Fruit fly (Drosophila melanogaster) whole organism, embryonic: ENCODE results near the gene CG13360.

ENCODE experiments used
- ATbp ChIP-seq: fragments of 200-800 bp; sonication (Bioruptor generic); optimal IDR thresholded peaks from 2 replicates; lab custom pipeline; 2017; ENCODE audit warnings: missing biosample characterization, mild to moderate bottlenecking, missing genetic modification characterization, missing genetic modification reagents
- Asciz ChIP-seq: fragments of 200-800 bp; sonication (Bioruptor generic); optimal IDR thresholded peaks from 2 replicates; lab custom pipeline; 2017; ENCODE audit warnings: missing biosample characterization, mild to moderate bottlenecking, missing genetic modification characterization, missing genetic modification reagents
- CG12071 ChIP-seq: fragments of 200-800 bp; sonication (Bioruptor generic); optimal IDR thresholded peaks from 3 replicates; lab custom pipeline; 2018; ENCODE audit warnings: missing biosample characterization, mild to moderate bottlenecking, missing genetic modification characterization
- CG1233 ChIP-seq: fragments of 200-800 bp; sonication (Bioruptor generic); optimal IDR thresholded peaks from 4 replicates; lab custom pipeline; 2018; ENCODE audit warnings: missing biosample characterization, mild to moderate bottlenecking, missing genetic modification characterization
- CG12769 ChIP-seq: fragments of 200-800 bp; sonication (Bioruptor generic); optimal IDR thresholded peaks from 2 replicates; lab custom pipeline; 2019; ENCODE audit warnings: missing biosample characterization, mild to moderate bottlenecking, missing genetic modification characterization, moderate library complexity
- CG15601 ChIP-seq: fragments of 200-800 bp; sonication (Bioruptor generic); optimal IDR thresholded peaks from 3 replicates; lab custom pipeline; 2019; ENCODE audit warnings: missing biosample characterization, mild to moderate bottlenecking, missing genetic modification characterization, moderate library complexity
- CG15696 ChIP-seq: fragments of 200-800 bp; sonication (Bioruptor generic); optimal IDR thresholded peaks from 2 replicates; lab custom pipeline; 2019; ENCODE audit warnings: missing biosample characterization, mild to moderate bottlenecking, missing genetic modification characterization, moderate library complexity
- CG1603 ChIP-seq: fragments of 200-800 bp; sonication (Bioruptor generic); optimal IDR thresholded peaks from 2 replicates; lab custom pipeline; 2019; ENCODE audit warnings: missing biosample characterization, mild to moderate bottlenecking, missing genetic modification characterization, moderate library complexity
- CG17359 ChIP-seq: fragments of 200-800 bp; sonication (Bioruptor generic); optimal IDR thresholded peaks from 3 replicates; lab custom pipeline; 2018; ENCODE audit warnings: missing biosample characterization, mild to moderate bottlenecking, missing genetic modification characterization, moderate library complexity
- CG17568 ChIP-seq: fragments of 200-800 bp; sonication (Bioruptor generic); optimal IDR thresholded peaks from 2 replicates; lab custom pipeline; 2018; ENCODE audit warnings: missing biosample characterization, mild to moderate bottlenecking, missing genetic modification characterization, moderate library complexity
- CG18599 ChIP-seq: fragments of 200-800 bp; sonication (Bioruptor generic); optimal IDR thresholded peaks from 3 replicates; lab custom pipeline; 2017; ENCODE audit warnings: missing biosample characterization, missing genetic modification characterization, mild to moderate bottlenecking, moderate library complexity, missing genetic modification reagents
- CG18619 ChIP-seq: fragments of 200-800 bp; sonication (Bioruptor generic); optimal IDR thresholded peaks from 3 replicates; lab custom pipeline; 2017; ENCODE audit warnings: missing biosample characterization, mild to moderate bottlenecking, missing genetic modification characterization
- CG2120 ChIP-seq: fragments of 200-800 bp; sonication (Bioruptor generic); optimal IDR thresholded peaks from 3 replicates; lab custom pipeline; 2016; ENCODE audit warnings: missing biosample characterization, missing genetic modification characterization
- CG3407 ChIP-seq: fragments of 200-800 bp; sonication (Bioruptor generic); optimal IDR thresholded peaks from 2 replicates; lab custom pipeline; 2018; ENCODE audit warnings: missing biosample characterization, mild to moderate bottlenecking, missing genetic modification characterization
- CG6175 ChIP-seq: fragments of 200-800 bp; sonication (Bioruptor generic); IDR thresholded peaks from 3 replicates; pipeline ENCODE4 v1.3.6; 2022; ENCODE audit warnings: missing biosample characterization, missing genetic modification characterization
- CG6813 ChIP-seq: fragments of 200-800 bp; sonication (Bioruptor generic); optimal IDR thresholded peaks from 2 replicates; lab custom pipeline; 2017; ENCODE audit warnings: missing biosample characterization, missing genetic modification characterization, mild to moderate bottlenecking, moderate library complexity, missing genetic modification reagents
- CG7987 ChIP-seq: fragments of 200-800 bp; sonication (Bioruptor generic); optimal IDR thresholded peaks from 2 replicates; lab custom pipeline; 2018; ENCODE audit warnings: missing biosample characterization, mild to moderate bottlenecking, missing genetic modification characterization, moderate library complexity
- CG8290 ChIP-seq, 3 experiments: fragments of 200-800 bp; sonication (Bioruptor generic); optimal IDR thresholded peaks; 2 replicates each; lab custom pipeline; 2016 to 2019; ENCODE audit warnings: missing biosample characterization in 3 of 3, missing genetic modification characterization in 3 of 3, mild to moderate bottlenecking in 2 of 3, moderate library complexity in 1 of 3
- Deaf1 ChIP-seq: fragments of 200-800 bp; optimal IDR thresholded peaks from 3 replicates; lab custom pipeline; 2019; ENCODE audit warnings: missing biosample characterization, mild to moderate bottlenecking, missing genetic modification characterization, moderate library complexity
- Dip3 ChIP-seq: fragments of 200-800 bp; sonication (Bioruptor generic); optimal IDR thresholded peaks from 3 replicates; lab custom pipeline; 2016; ENCODE audit warnings: missing biosample characterization, missing genetic modification characterization
- Drgx ChIP-seq: fragments of 200-800 bp; sonication (Bioruptor generic); IDR thresholded peaks from 2 replicates; pipeline ENCODE4 v1.3.6; 2022; ENCODE audit warnings: missing biosample characterization, missing genetic modification characterization
- Hmr ChIP-seq: fragments of 200-800 bp; sonication (Bioruptor generic); optimal IDR thresholded peaks from 3 replicates; lab custom pipeline; 2017; ENCODE audit warnings: mild to moderate bottlenecking, missing biosample characterization, missing genetic modification reagents, missing genetic modification characterization
- Lhr ChIP-seq: fragments of 200-800 bp; sonication (Bioruptor generic); optimal IDR thresholded peaks from 3 replicates; lab custom pipeline; 2017; ENCODE audit warnings: mild to moderate bottlenecking, missing biosample characterization, missing genetic modification reagents, missing genetic modification characterization
- MTF-1 ChIP-seq: fragments of 200-800 bp; sonication (Bioruptor generic); optimal IDR thresholded peaks from 2 replicates; lab custom pipeline; 2018; ENCODE audit warnings: missing biosample characterization, mild to moderate bottlenecking, missing genetic modification characterization, borderline replicate concordance
- Med ChIP-seq: fragments of 200-800 bp; sonication (Bioruptor generic); peaks from one replicate; lab custom pipeline; 2016; ENCODE audit warnings: missing biosample characterization, missing genetic modification characterization, mild to moderate bottlenecking, inconsistent platforms, moderate library complexity
- Meics ChIP-seq: fragments of 200-800 bp; sonication (Bioruptor generic); optimal IDR thresholded peaks from 2 replicates; lab custom pipeline; 2017; ENCODE audit warnings: missing biosample characterization, mild to moderate bottlenecking, missing genetic modification characterization
- Mes4 ChIP-seq: fragments of 200-800 bp; sonication (Bioruptor generic); optimal IDR thresholded peaks from 2 replicates; lab custom pipeline; 2016; ENCODE audit warnings: missing biosample characterization, missing genetic modification characterization
- Nf-YB ChIP-seq: fragments of 200-800 bp; sonication (Bioruptor generic); optimal IDR thresholded peaks from 3 replicates; lab custom pipeline; 2019; ENCODE audit warnings: missing biosample characterization, mild to moderate bottlenecking, missing genetic modification characterization, moderate library complexity
- Stat92E ChIP-seq, 3 experiments: fragments of >200 bp in 2 of 3; fragments of 200-800 bp in 1 of 3; sonication (Bioruptor generic) in 1 of 3; optimal IDR thresholded peaks; 2 replicates each; lab custom pipeline; 2017 to 2019; ENCODE audit warnings: missing biosample characterization in 3 of 3, missing genetic modification characterization in 3 of 3, mild to moderate bottlenecking in 1 of 3, moderate library complexity in 1 of 3
- bowl ChIP-seq: fragments of 200-800 bp; sonication (Bioruptor generic); IDR thresholded peaks from 2 replicates; pipeline ENCODE4 v1.3.6; 2022; ENCODE audit warnings: missing biosample characterization, missing genetic modification characterization
- crc ChIP-seq: fragments of 200-800 bp; sonication (Bioruptor generic); optimal IDR thresholded peaks from 2 replicates; lab custom pipeline; 2016; ENCODE audit warnings: missing biosample characterization, missing genetic modification characterization
- crol ChIP-seq: fragments of 200-800 bp; sonication (Bioruptor generic); IDR thresholded peaks from 2 replicates; pipeline ENCODE4 v1.3.6; 2022; ENCODE audit warnings: missing biosample characterization, missing genetic modification characterization
- gem ChIP-seq: fragments of 200-800 bp; sonication (Bioruptor generic); optimal IDR thresholded peaks from 2 replicates; lab custom pipeline; 2019; ENCODE audit warnings: missing biosample characterization, mild to moderate bottlenecking, missing genetic modification characterization, moderate library complexity
- lab ChIP-seq: fragments of 200-800 bp; sonication (Bioruptor generic); optimal IDR thresholded peaks from 3 replicates; lab custom pipeline; 2017; ENCODE audit warnings: missing biosample characterization, missing genetic modification characterization, mild to moderate bottlenecking, moderate library complexity, missing genetic modification reagents
- lbe ChIP-seq: fragments of 200-800 bp; sonication (Bioruptor generic); optimal IDR thresholded peaks from 2 replicates; lab custom pipeline; 2016; ENCODE audit warnings: missing biosample characterization, mild to moderate bottlenecking, missing genetic modification characterization
- lov ChIP-seq, 2 experiments: fragments of 200-800 bp in 1 of 2; fragments of >200 bp in 1 of 2; sonication (Bioruptor generic) in 1 of 2; IDR thresholded peaks in 1 of 2; optimal IDR thresholded peaks in 1 of 2; 2 replicates in 1 of 2; 3 replicates in 1 of 2; pipeline versions ENCODE4 v1.3.6 to Lab custom; 2017 to 2022; ENCODE audit warnings: missing biosample characterization in 1 of 2, missing genetic modification characterization in 1 of 2
- nom ChIP-seq: fragments of 200-800 bp; sonication (Bioruptor generic); optimal IDR thresholded peaks from 2 replicates; lab custom pipeline; 2017; ENCODE audit warnings: missing biosample characterization, missing genetic modification characterization, mild to moderate bottlenecking, moderate library complexity, missing genetic modification reagents
- org-1 ChIP-seq: fragments of 200-800 bp; sonication (Bioruptor generic); optimal IDR thresholded peaks from 2 replicates; lab custom pipeline; 2017; ENCODE audit warnings: missing biosample characterization, missing genetic modification characterization
- pan ChIP-seq, 4 experiments: fragments of >200 bp in 3 of 4; fragments of 200-800 bp in 1 of 4; sonication (Bioruptor generic) in 1 of 4; optimal IDR thresholded peaks in 3 of 4; IDR thresholded peaks in 1 of 4; 2 replicates each; pipeline versions ENCODE4 v1.3.6 to Lab custom; 2017 to 2022; ENCODE audit warnings: missing biosample characterization in 2 of 4, missing genetic modification characterization in 2 of 4, mixed read lengths in 1 of 4
- pho ChIP-seq: fragments of 200-800 bp; sonication (Bioruptor generic); optimal IDR thresholded peaks from 2 replicates; lab custom pipeline; 2016; ENCODE audit warnings: missing biosample characterization, missing genetic modification characterization
- scrt ChIP-seq: fragments of 200-800 bp; sonication (Bioruptor generic); optimal IDR thresholded peaks from 2 replicates; lab custom pipeline; 2018; ENCODE audit warnings: missing biosample characterization, mild to moderate bottlenecking, missing genetic modification characterization, moderate library complexity
- slou ChIP-seq: fragments of 200-800 bp; sonication (Bioruptor generic); optimal IDR thresholded peaks from 3 replicates; lab custom pipeline; 2016; ENCODE audit warnings: missing biosample characterization, missing genetic modification characterization
- ssp ChIP-seq: fragments of 200-800 bp; sonication (Bioruptor generic); IDR thresholded peaks from 2 replicates; pipeline ENCODE4 v1.3.6; 2022; ENCODE audit warnings: missing biosample characterization, missing genetic modification characterization
- z ChIP-seq: fragments of 200-800 bp; sonication (Bioruptor generic); IDR thresholded peaks from 3 replicates; pipeline ENCODE4 v1.3.6; 2022; ENCODE audit warnings: missing biosample characterization, missing genetic modification characterization

CG13360 gene

dm6 chrX:768480-769123 is 21.3 kb downstream of the CG13360 start (continued):
- TF ChIP-seq CG1233 (GFP tag; lab: Kevin White, UChicago) (peak; percentile 6), CG15601 (tag; lab: Kevin White, UChicago) (peak; percentile 3), Dip3 (GFP tag; lab: Kevin White, UChicago) (no peak), Stat92E (GFP tag; optimal IDR thresholded peaks at IDR 0.05; lab: Kevin White, UChicago) (no peak), Deaf1 (tag; lab: Kevin White, UChicago) (no peak), Nf-YB (GFP tag; lab: Kevin White, UChicago) (no peak)

- TF ChIP-seq Mes4 (GFP tag; lab: Kevin White, UChicago) (no peak), scrt (GFP tag; lab: Kevin White, UChicago) (peak; percentile 6), crol (GFP tag; lab: Robert Waterston, UW) (peak; percentile 15; the same call in 1 of the 2 replicates), pan (optimal IDR thresholded peaks at IDR 0.05; lab: Kevin White, UChicago) (no peak), pan (GFP tag; optimal IDR thresholded peaks at IDR 0.05 in 1 of 2, IDR thresholded peaks at IDR 0.05 in 1 of 2) (peak in 1 of 2 experiments; percentile 19), CG17568 (GFP tag; lab: Kevin White, UChicago) (no peak), MTF-1 (GFP tag; lab: Kevin White, UChicago) (peak; percentile 6), bowl (no peak), Med (GFP tag; lab: Kevin White, UChicago) (peak; percentile 76), ssp (GFP tag; lab: Robert Waterston, UW) (no peak), lbe (GFP tag; lab: Kevin White, UChicago) (peak; percentile 11), CG17359 (peak; percentile 12), CG7987 (peak; percentile 11), CG1603 (tag; lab: Kevin White, UChicago) (peak; percentile 17), org-1 (GFP tag; lab: Kevin White, UChicago) (no peak), CG2120 (GFP tag; lab: Kevin White, UChicago) (peak; percentile 5), CG12071 (GFP tag; lab: Kevin White, UChicago) (peak; percentile 11), CG18619 (GFP tag; lab: Kevin White, UChicago) (no peak), CG18599 (peak; percentile 25), CG8290 (GFP tag; optimal IDR thresholded peaks at IDR 0.05; lab: Kevin White, UChicago) (no peak), CG8290 (tag; optimal IDR thresholded peaks at IDR 0.05; lab: Kevin White, UChicago) (peak in 1 of 2 experiments; percentile 10), Drgx (GFP tag; lab: Robert Waterston, UW) (0 out of 2 replicates have a peak, but pooled peaks have one; percentile 15), gem (tag; lab: Kevin White, UChicago) (peak; percentile 19), lov (optimal IDR thresholded peaks at IDR 0.05; lab: Kevin White, UChicago) (no peak), lov (GFP tag; IDR thresholded peaks at IDR 0.05; lab: Robert Waterston, UW) (0 out of 3 replicates have a peak, but pooled peaks have one; percentile 27), lab (peak; percentile 51), z (GFP tag; lab: Robert Waterston, UW) (0 out of 3 replicates have a peak, but pooled peaks have one; percentile 11), crc (GFP tag; lab: Kevin White, UChicago) (no peak), CG3407 (peak; percentile 4), pho (GFP tag; lab: Kevin White, UChicago) (peak; percentile 8), ATbp (peak; percentile 64), CG15696 (peak; percentile 21), Hmr (GFP tag; lab: Kevin White, UChicago) (peak; percentile 37), nom (GFP tag; lab: Kevin White, UChicago) (peak; percentile 60), slou (GFP tag; lab: Kevin White, UChicago) (no peak), CG6813 (GFP tag; lab: Kevin White, UChicago) (peak; percentile 55), Asciz (peak; percentile 37), Meics (GFP tag; lab: Kevin White, UChicago) (peak; percentile 14), CG12769 (tag; lab: Kevin White, UChicago) (peak; percentile 8), CG6175 (GFP tag; lab: Robert Waterston, UW) (no peak), Lhr (GFP tag; lab: Kevin White, UChicago) (no peak)
Measured at dm6 chrX:767928-768327, 22.0 kb downstream of the CG13360 start.
